Worm (Caenorhabditis elegans) whole organism, L2 larva: Measurements from ENCODE around the gene hacl-1.

Experiments used
- C34F6.9 ChIP-seq: fragments of 150-350 bp; optimal IDR thresholded peaks from 2 replicates; lab custom pipeline; 2014; ENCODE audit warnings: missing biosample characterization, missing genetic modification characterization
- F13H6.1 ChIP-seq: sonication (generic microtip); optimal IDR thresholded peaks from 2 replicates; lab custom pipeline; 2016; ENCODE audit warnings: missing genetic modification characterization, missing compliant biosample characterization
- R02D3.7 ChIP-seq: fragments of 150-350 bp; optimal IDR thresholded peaks from 2 replicates; lab custom pipeline; 2014; ENCODE audit warnings: missing biosample characterization, missing genetic modification characterization
- Y55F3AM.14 ChIP-seq: fragments of 200-800 bp; sonication (Bioruptor generic); optimal IDR thresholded peaks from 2 replicates; lab custom pipeline; 2018; ENCODE audit warnings: mild to moderate bottlenecking, missing genetic modification characterization, missing compliant biosample characterization
- alr-1 ChIP-seq: fragments of 150-350 bp; optimal IDR thresholded peaks from 2 replicates; lab custom pipeline; 2014; ENCODE audit warnings: missing biosample characterization, missing genetic modification characterization
- aly-2 ChIP-seq: fragments of 150-350 bp; optimal IDR thresholded peaks from 2 replicates; lab custom pipeline; 2014; ENCODE audit warnings: missing biosample characterization, missing genetic modification characterization
- blmp-1 ChIP-seq: sonication (generic microtip); optimal IDR thresholded peaks from 2 replicates; lab custom pipeline; 2017; ENCODE audit warnings: missing genetic modification characterization, mild to moderate bottlenecking, missing compliant biosample characterization, antibody characterized with exemption, moderate library complexity; ENCODE audit not compliant: insufficient read depth
- ceh-82 ChIP-seq: fragments of 150-350 bp; optimal IDR thresholded peaks from 2 replicates; lab custom pipeline; 2014; ENCODE audit warnings: missing biosample characterization, missing genetic modification characterization
- crh-2 ChIP-seq: sonication (generic microtip); optimal IDR thresholded peaks from 2 replicates; lab custom pipeline; 2017; ENCODE audit warnings: missing biosample characterization, missing genetic modification characterization
- dmd-4 ChIP-seq: sonication (generic microtip); optimal IDR thresholded peaks from 2 replicates; lab custom pipeline; 2017; ENCODE audit warnings: missing biosample characterization, missing genetic modification characterization
- elt-1 ChIP-seq: fragments of 150-350 bp; optimal IDR thresholded peaks from 2 replicates; lab custom pipeline; 2014; ENCODE audit warnings: missing biosample characterization, missing genetic modification characterization
- elt-3 ChIP-seq: sonication (generic microtip); optimal IDR thresholded peaks from 2 replicates; lab custom pipeline; 2017; ENCODE audit warnings: missing biosample characterization, missing genetic modification characterization
- fos-1 ChIP-seq: fragments of 150-350 bp; optimal IDR thresholded peaks from 2 replicates; lab custom pipeline; 2014; ENCODE audit warnings: missing biosample characterization, missing genetic modification characterization
- gmeb-1 ChIP-seq: fragments of 150-350 bp; optimal IDR thresholded peaks from 2 replicates; lab custom pipeline; 2014; ENCODE audit warnings: missing biosample characterization, missing genetic modification characterization
- lin-11 ChIP-seq: fragments of 150-350 bp; sonication (generic microtip); optimal IDR thresholded peaks from 2 replicates; lab custom pipeline; 2014; ENCODE audit warnings: missing biosample characterization, missing genetic modification characterization, inconsistent platforms, mixed read lengths
- lin-13 ChIP-seq: fragments of 150-350 bp; optimal IDR thresholded peaks from 2 replicates; lab custom pipeline; 2014; ENCODE audit warnings: missing biosample characterization, missing genetic modification reagents, missing genetic modification characterization
- lin-39 ChIP-seq: fragments of 150-350 bp; optimal IDR thresholded peaks from 2 replicates; lab custom pipeline; 2014; ENCODE audit warnings: missing biosample characterization, missing genetic modification reagents, missing genetic modification characterization
- lsy-2 ChIP-seq, 2 experiments: fragments of 150-350 bp in 1 of 2; sonication (generic microtip) in 1 of 2; optimal IDR thresholded peaks; 2 replicates each; lab custom pipeline; 2014 to 2017; ENCODE audit warnings: missing biosample characterization in 2 of 2, missing genetic modification characterization in 2 of 2
- mab-5 ChIP-seq: fragments of 150-350 bp; optimal IDR thresholded peaks from 2 replicates; lab custom pipeline; 2014; ENCODE audit warnings: missing biosample characterization, missing genetic modification characterization
- mbf-1 ChIP-seq: sonication (generic microtip); optimal IDR thresholded peaks from 2 replicates; lab custom pipeline; 2017; ENCODE audit warnings: missing biosample characterization, missing genetic modification characterization
- nhr-10 ChIP-seq: sonication (generic microtip); optimal IDR thresholded peaks from 2 replicates; lab custom pipeline; 2017; ENCODE audit warnings: missing biosample characterization, missing genetic modification characterization
- nhr-11 ChIP-seq: fragments of 150-350 bp; optimal IDR thresholded peaks from 2 replicates; lab custom pipeline; 2014; ENCODE audit warnings: missing biosample characterization, missing genetic modification characterization
- nhr-12 ChIP-seq: fragments of 150-350 bp; optimal IDR thresholded peaks from 2 replicates; lab custom pipeline; 2014; ENCODE audit warnings: missing biosample characterization, missing genetic modification characterization
- nhr-129 ChIP-seq: fragments of 150-350 bp; optimal IDR thresholded peaks from 2 replicates; lab custom pipeline; 2014; ENCODE audit warnings: missing biosample characterization, missing genetic modification characterization
- nhr-21 ChIP-seq: fragments of 150-350 bp; optimal IDR thresholded peaks from 2 replicates; lab custom pipeline; 2014; ENCODE audit warnings: missing biosample characterization, missing genetic modification characterization
- nhr-237 ChIP-seq: fragments of 150-350 bp; optimal IDR thresholded peaks from 2 replicates; lab custom pipeline; 2014; ENCODE audit warnings: missing biosample characterization, missing genetic modification characterization
- nhr-25 ChIP-seq: fragments of 150-350 bp; sonication (generic microtip); optimal IDR thresholded peaks from 3 replicates; lab custom pipeline; 2014; ENCODE audit warnings: missing biosample characterization, missing genetic modification characterization
- nhr-6 ChIP-seq: fragments of 150-350 bp; optimal IDR thresholded peaks from 2 replicates; lab custom pipeline; 2014; ENCODE audit warnings: missing biosample characterization, missing genetic modification characterization
- sem-4 ChIP-seq: fragments of 150-350 bp; optimal IDR thresholded peaks from 2 replicates; lab custom pipeline; 2014; ENCODE audit warnings: missing biosample characterization, missing genetic modification reagents, missing genetic modification characterization
- skn-1 ChIP-seq: sonication (generic microtip); optimal IDR thresholded peaks from 2 replicates; lab custom pipeline; 2017; ENCODE audit warnings: missing biosample characterization, missing genetic modification characterization
- sma-3 ChIP-seq: sonication (generic microtip); optimal IDR thresholded peaks from 2 replicates; lab custom pipeline; 2016; ENCODE audit warnings: missing genetic modification reagents, missing genetic modification characterization, missing compliant biosample characterization
- sma-9 ChIP-seq, 2 experiments: fragments of 150-350 bp in 1 of 2; sonication (generic microtip) in 1 of 2; optimal IDR thresholded peaks; 2 replicates each; lab custom pipeline; 2014 to 2016; ENCODE audit warnings: missing genetic modification characterization in 2 of 2, mild to moderate bottlenecking in 1 of 2, missing biosample characterization in 1 of 2, missing compliant biosample characterization in 1 of 2, missing genetic modification reagents in 1 of 2, moderate library complexity in 1 of 2
- snpc-4 ChIP-seq: fragments of 150-350 bp; optimal IDR thresholded peaks from 2 replicates; lab custom pipeline; 2014; ENCODE audit warnings: missing biosample characterization, missing genetic modification characterization
- unc-39 ChIP-seq: fragments of 150-350 bp; optimal IDR thresholded peaks from 2 replicates; lab custom pipeline; 2014; ENCODE audit warnings: missing biosample characterization, missing genetic modification characterization
- unc-55 ChIP-seq: fragments of 150-350 bp; sonication (generic microtip); optimal IDR thresholded peaks from 3 replicates; lab custom pipeline; 2014; ENCODE audit warnings: missing biosample characterization, missing genetic modification reagents, missing genetic modification characterization
- unc-62 ChIP-seq: fragments of 150-350 bp; optimal IDR thresholded peaks from 2 replicates; lab custom pipeline; 2014; ENCODE audit warnings: missing biosample characterization, missing genetic modification reagents, missing genetic modification characterization
- zag-1 ChIP-seq: fragments of 150-350 bp; optimal IDR thresholded peaks from 2 replicates; lab custom pipeline; 2014; ENCODE audit warnings: missing biosample characterization, missing genetic modification characterization
- ztf-11 ChIP-seq: sonication (generic microtip); optimal IDR thresholded peaks from 2 replicates; lab custom pipeline; 2017; ENCODE audit warnings: missing biosample characterization, missing genetic modification characterization

Gene hacl-1

DNA sequence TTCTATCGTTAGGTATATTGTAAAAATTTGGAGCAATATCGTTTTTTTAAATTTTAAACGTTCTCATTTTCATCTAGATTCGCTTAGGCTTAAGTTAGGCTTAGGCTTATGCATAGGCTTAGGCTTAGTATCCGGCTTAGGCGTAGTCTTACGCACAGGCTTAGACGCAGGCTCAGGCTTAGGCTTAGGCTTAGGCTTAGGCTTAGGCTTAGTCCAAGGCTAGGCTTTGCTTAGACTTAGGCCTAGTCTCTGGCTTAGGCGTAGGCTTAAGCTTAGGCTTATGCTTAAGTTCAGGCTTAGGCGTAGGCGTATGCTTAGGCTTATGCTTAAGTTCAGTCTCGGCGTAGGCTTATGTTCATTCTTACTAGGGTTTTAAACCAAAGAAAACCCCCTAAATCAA is 11.0 kb upstream of the hacl-1 start:
- TF ChIP-seq mab-5 (tag; lab: Kevin White, UChicago) (no peak), dmd-4 (tag; lab: Kevin White, UChicago) (no peak), mbf-1 (no peak), nhr-12 (tag; lab: Kevin White, UChicago) (no peak)

DNA sequence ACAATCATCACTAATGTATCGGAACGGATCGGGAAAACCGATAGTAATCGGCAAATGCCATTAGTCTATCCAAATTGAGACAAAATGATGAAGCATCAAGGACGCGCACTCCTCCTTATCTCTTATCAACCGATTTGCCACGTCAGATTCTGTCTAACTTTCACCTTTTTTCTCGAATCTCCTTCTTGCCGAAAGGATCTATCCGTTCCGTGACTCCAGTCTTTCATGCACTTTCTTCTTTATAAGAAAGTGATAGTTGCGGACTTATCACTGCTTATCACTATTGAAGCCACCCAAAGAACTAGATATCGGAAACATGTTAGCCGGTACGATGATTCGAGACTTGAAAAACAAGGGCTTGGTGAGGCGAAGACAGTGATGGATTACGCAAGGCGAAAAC is 9.2 kb upstream of the hacl-1 start:
- TF ChIP-seq snpc-4 (tag; lab: Kevin White, UChicago) (no peak), blmp-1 (tag; lab: Kevin White, UChicago) (peak; percentile 90), nhr-21 (tag; lab: Kevin White, UChicago) (peak; percentile 84), ceh-82 (tag; lab: Kevin White, UChicago) (no peak), aly-2 (no peak), lin-13 (GFP tag; lab: Kevin White, UChicago) (no peak), ztf-11 (tag; lab: Kevin White, UChicago) (no peak), crh-2 (tag; lab: Kevin White, UChicago) (peak; percentile 5), sma-9 (GFP tag; optimal IDR thresholded peaks at IDR 0.05; lab: Kevin White, UChicago) (peak; percentile 56), sma-9 (tag; optimal IDR thresholded peaks at IDR 0.05; lab: Kevin White, UChicago) (no peak), lsy-2 (tag; optimal IDR thresholded peaks at IDR 0.05; lab: Kevin White, UChicago) (peak in 1 of 2 experiments; percentile 12), nhr-6 (no peak), zag-1 (no peak), nhr-12 (tag; lab: Kevin White, UChicago) (no peak), sem-4 (tag; lab: Kevin White, UChicago) (no peak), unc-55 (GFP tag; lab: Kevin White, UChicago) (no peak), gmeb-1 (no peak), lin-39 (tag; lab: Kevin White, UChicago) (no peak), fos-1 (tag; lab: Kevin White, UChicago) (peak; percentile 36), nhr-11 (no peak), nhr-25 (tag; lab: Kevin White, UChicago) (peak; percentile 7), sma-3 (GFP tag; lab: Kevin White, UChicago) (no peak), F13H6.1 (tag; lab: Kevin White, UChicago) (no peak), elt-1 (tag; lab: Kevin White, UChicago) (no peak), C34F6.9 (tag; lab: Kevin White, UChicago) (no peak), skn-1 (tag; lab: Kevin White, UChicago) (no peak), lin-11 (tag; lab: Kevin White, UChicago) (no peak), dmd-4 (tag; lab: Kevin White, UChicago) (no peak)
- TF ChIP-seq, all 48 proteins: peak for 7

DNA sequence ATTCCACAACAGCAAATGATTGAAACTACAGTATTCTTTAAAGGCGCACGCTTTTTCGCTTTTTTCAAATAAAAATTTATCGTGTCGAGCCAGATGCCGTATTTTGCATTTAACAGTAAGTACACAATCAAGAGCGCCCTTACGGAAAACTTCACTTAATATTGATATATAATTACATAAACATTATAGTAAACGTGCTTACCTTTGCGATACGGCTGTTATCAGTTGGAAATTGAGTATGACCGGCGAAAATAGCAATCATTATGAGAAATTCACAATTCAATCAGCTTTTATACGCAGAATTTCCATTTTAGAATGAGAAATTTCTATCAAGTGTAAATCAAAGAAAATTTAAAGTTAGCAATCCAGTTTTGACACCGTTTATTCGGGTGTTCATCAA is 7.4 kb upstream of the hacl-1 start, which contains the start of gene B0334.20:
B0334.20 (minus strand) TSS at position 262 of the 400 bp plus-strand sequence.
- no peak for TF ChIP-seq R02D3.7 (tag; lab: Kevin White, UChicago)
- TF ChIP-seq fos-1 (tag; lab: Kevin White, UChicago) = peak; percentile 53
- no peak for TF ChIP-seq alr-1 (tag; lab: Kevin White, UChicago)
- no peak for TF ChIP-seq nhr-10

DNA sequence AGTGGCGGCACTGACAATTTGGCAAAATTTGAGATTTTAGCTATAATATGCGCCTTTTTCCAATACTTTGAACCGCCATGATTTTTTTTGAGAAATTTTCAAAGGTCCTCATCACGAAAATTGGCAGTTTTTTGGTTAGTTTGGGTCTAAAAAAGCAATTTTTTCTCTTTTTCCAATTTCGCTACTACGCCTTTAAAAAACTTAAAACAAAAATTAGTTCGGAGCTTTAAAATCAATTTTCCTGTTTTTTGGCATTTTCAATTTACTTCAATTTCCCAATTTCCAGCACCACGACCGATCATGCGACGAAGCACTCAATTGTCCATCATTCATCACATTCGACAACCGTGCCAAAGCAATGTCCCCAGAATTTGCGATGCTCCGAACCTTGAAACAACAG is 4.6 kb upstream of the hacl-1 start, which contains the start of gene B0334.5:
B0334.5 (plus strand) TSS at position 301 of the 400 bp plus-strand sequence.
- TF ChIP-seq Y55F3AM.14 (GFP tag; lab: Kevin White, UChicago) (no peak), ceh-82 (tag; lab: Kevin White, UChicago) (no peak), nhr-129 (tag; lab: Kevin White, UChicago) (no peak), nhr-25 (tag; lab: Kevin White, UChicago) (no peak), elt-3 (no peak), sma-3 (GFP tag; lab: Kevin White, UChicago) (no peak), lin-11 (tag; lab: Kevin White, UChicago) (no peak), nhr-11 (no peak), blmp-1 (tag; lab: Kevin White, UChicago) (no peak), nhr-237 (tag; lab: Kevin White, UChicago) (no peak), fos-1 (tag; lab: Kevin White, UChicago) (no peak), unc-39 (tag; lab: Kevin White, UChicago) (no peak), unc-62 (GFP tag; lab: Kevin White, UChicago) (no peak), lin-39 (tag; lab: Kevin White, UChicago) (no peak)
